Fruit fly (Drosophila melanogaster) whole organism, embryonic: ENCODE results near the gene ClpX.

Experiments
- ATbp ChIP-seq: fragments of 200-800 bp; sonication (Bioruptor generic); optimal IDR thresholded peaks from 2 replicates; lab custom pipeline; 2017; ENCODE audit warnings: missing biosample characterization, mild to moderate bottlenecking, missing genetic modification characterization, missing genetic modification reagents
- Adf1 ChIP-seq: fragments of 200-800 bp; sonication (Bioruptor generic); IDR thresholded peaks from 2 replicates; pipeline ENCODE4 v1.3.6; 2022; ENCODE audit warnings: missing biosample characterization, missing genetic modification characterization
- CG10147 ChIP-seq: fragments of 200-800 bp; sonication (Bioruptor generic); optimal IDR thresholded peaks from 2 replicates; lab custom pipeline; 2019; ENCODE audit warnings: missing biosample characterization, mild to moderate bottlenecking, missing genetic modification characterization, moderate library complexity
- CG10209 ChIP-seq: fragments of 200-800 bp; sonication (Bioruptor generic); optimal IDR thresholded peaks from 3 replicates; lab custom pipeline; 2017; ENCODE audit warnings: missing biosample characterization, mild to moderate bottlenecking, missing genetic modification characterization, missing genetic modification reagents
- CG1024 ChIP-seq: fragments of 200-800 bp; sonication (Bioruptor generic); IDR thresholded peaks from 2 replicates; pipeline ENCODE4 v1.3.6; 2022; ENCODE audit warnings: missing biosample characterization, missing genetic modification characterization
- CG11085 ChIP-seq: fragments of 200-800 bp; sonication (Bioruptor generic); IDR thresholded peaks from 2 replicates; pipeline ENCODE4 v1.3.6; 2022; ENCODE audit warnings: missing biosample characterization, missing genetic modification characterization
- CG11504 ChIP-seq: fragments of 200-800 bp; sonication (Bioruptor generic); optimal IDR thresholded peaks from 3 replicates; lab custom pipeline; 2019; ENCODE audit warnings: missing biosample characterization, mild to moderate bottlenecking, missing genetic modification characterization, moderate library complexity
- CG13894 ChIP-seq: fragments of 200-800 bp; sonication (Bioruptor generic); optimal IDR thresholded peaks from 3 replicates; lab custom pipeline; 2018; ENCODE audit warnings: missing biosample characterization, mild to moderate bottlenecking, missing genetic modification characterization, moderate library complexity
- CG14667 ChIP-seq: fragments of 200-800 bp; sonication (Bioruptor generic); IDR thresholded peaks from 2 replicates; pipeline ENCODE4 v1.3.6; 2022; ENCODE audit warnings: missing biosample characterization, missing genetic modification characterization
- CG15011 ChIP-seq: fragments of 200-800 bp; sonication (Bioruptor generic); optimal IDR thresholded peaks from 3 replicates; lab custom pipeline; 2018; ENCODE audit warnings: missing biosample characterization, mild to moderate bottlenecking, missing genetic modification characterization
- CG15073 ChIP-seq: fragments of 200-800 bp; sonication (Bioruptor generic); optimal IDR thresholded peaks from 2 replicates; lab custom pipeline; 2016; ENCODE audit warnings: missing biosample characterization, missing genetic modification characterization
- CG15479 ChIP-seq: fragments of 200-800 bp; sonication (Bioruptor generic); optimal IDR thresholded peaks from 3 replicates; lab custom pipeline; 2019; ENCODE audit warnings: missing biosample characterization, mild to moderate bottlenecking, missing genetic modification characterization, moderate library complexity
- CG15696 ChIP-seq: fragments of 200-800 bp; sonication (Bioruptor generic); optimal IDR thresholded peaks from 2 replicates; lab custom pipeline; 2019; ENCODE audit warnings: missing biosample characterization, mild to moderate bottlenecking, missing genetic modification characterization, moderate library complexity
- CG16779 ChIP-seq: fragments of 200-800 bp; sonication (Bioruptor generic); IDR thresholded peaks from 2 replicates; pipeline ENCODE4 v1.3.6; 2022; ENCODE audit warnings: missing biosample characterization, missing genetic modification characterization
- CG16863 ChIP-seq: fragments of 200-800 bp; sonication (Bioruptor generic); optimal IDR thresholded peaks from 3 replicates; lab custom pipeline; 2016; ENCODE audit warnings: missing biosample characterization, missing genetic modification characterization
- CG17829 ChIP-seq: fragments of 200-800 bp; optimal IDR thresholded peaks from 2 replicates; lab custom pipeline; 2019; ENCODE audit warnings: missing biosample characterization, mild to moderate bottlenecking, missing genetic modification characterization, moderate library complexity
- CG18476 ChIP-seq: fragments of 200-800 bp; sonication (Bioruptor generic); optimal IDR thresholded peaks from 2 replicates; lab custom pipeline; 2016; ENCODE audit warnings: missing biosample characterization, mild to moderate bottlenecking, missing genetic modification characterization
- CG3163 ChIP-seq: fragments of 200-800 bp; sonication (Bioruptor generic); optimal IDR thresholded peaks from 3 replicates; lab custom pipeline; 2016; ENCODE audit warnings: missing biosample characterization, missing genetic modification characterization
- CG3847 ChIP-seq: fragments of 200-800 bp; sonication (Bioruptor generic); IDR thresholded peaks from 2 replicates; pipeline ENCODE4 v1.3.6; 2022; ENCODE audit warnings: missing biosample characterization, missing genetic modification characterization
- CG4820 ChIP-seq: fragments of 200-800 bp; sonication (Bioruptor generic); optimal IDR thresholded peaks from 3 replicates; lab custom pipeline; 2016; ENCODE audit warnings: missing biosample characterization, missing genetic modification characterization
- CG6175 ChIP-seq: fragments of 200-800 bp; sonication (Bioruptor generic); IDR thresholded peaks from 3 replicates; pipeline ENCODE4 v1.3.6; 2022; ENCODE audit warnings: missing biosample characterization, missing genetic modification characterization
- CG6765 ChIP-seq: fragments of 200-800 bp; sonication (Bioruptor generic); optimal IDR thresholded peaks from 3 replicates; lab custom pipeline; 2017; ENCODE audit warnings: missing biosample characterization, mild to moderate bottlenecking, missing genetic modification characterization
- CG6791 ChIP-seq: fragments of 200-800 bp; sonication (Bioruptor generic); IDR thresholded peaks from 3 replicates; pipeline ENCODE4 v1.3.6; 2022; ENCODE audit warnings: missing biosample characterization, missing genetic modification characterization; ENCODE audit not compliant: partially characterized antibody
- CG6813 ChIP-seq: fragments of 200-800 bp; sonication (Bioruptor generic); optimal IDR thresholded peaks from 2 replicates; lab custom pipeline; 2017; ENCODE audit warnings: missing biosample characterization, missing genetic modification characterization, mild to moderate bottlenecking, moderate library complexity, missing genetic modification reagents
- CG8944 ChIP-seq: fragments of 200-800 bp; sonication (Bioruptor generic); optimal IDR thresholded peaks from 3 replicates; lab custom pipeline; 2016; ENCODE audit warnings: missing biosample characterization, missing genetic modification characterization
- CG9609 ChIP-seq: fragments of 200-800 bp; sonication (Bioruptor generic); optimal IDR thresholded peaks from 3 replicates; lab custom pipeline; 2016; ENCODE audit warnings: missing biosample characterization, missing genetic modification characterization
- Dek ChIP-seq: fragments of 200-800 bp; sonication (Bioruptor generic); optimal IDR thresholded peaks from 3 replicates; lab custom pipeline; 2019; ENCODE audit warnings: missing biosample characterization, mild to moderate bottlenecking, missing genetic modification characterization, moderate library complexity
- HLH54F ChIP-seq: fragments of 200-800 bp; sonication (Bioruptor generic); optimal IDR thresholded peaks from 3 replicates; lab custom pipeline; 2016; ENCODE audit warnings: missing biosample characterization, missing genetic modification characterization
- Jarid2 ChIP-seq: fragments of 200-800 bp; sonication (Bioruptor generic); optimal IDR thresholded peaks from 3 replicates; lab custom pipeline; 2017; ENCODE audit warnings: mild to moderate bottlenecking, missing biosample characterization, missing genetic modification reagents, missing genetic modification characterization
- NC2β ChIP-seq: fragments of 200-800 bp; sonication (Bioruptor generic); optimal IDR thresholded peaks from 2 replicates; lab custom pipeline; 2016; ENCODE audit warnings: missing biosample characterization, missing genetic modification characterization
- Oaz ChIP-seq: fragments of 200-800 bp; sonication (Bioruptor generic); IDR thresholded peaks from 2 replicates; pipeline ENCODE4 v1.3.6; 2022; ENCODE audit warnings: missing biosample characterization, missing genetic modification characterization
- Opbp ChIP-seq: fragments of 200-800 bp; sonication (Bioruptor generic); IDR thresholded peaks from 3 replicates; pipeline ENCODE4 v1.3.6; 2022; ENCODE audit warnings: missing biosample characterization, missing genetic modification characterization; ENCODE audit not compliant: partially characterized antibody
- cas ChIP-seq: fragments of 200-800 bp; sonication (Bioruptor generic); IDR thresholded peaks from 2 replicates; pipeline ENCODE4 v1.3.6; 2022; ENCODE audit warnings: missing biosample characterization, missing genetic modification characterization
- chinmo ChIP-seq: fragments of 200-800 bp; sonication (Bioruptor generic); IDR thresholded peaks from 4 replicates; pipeline ENCODE4 v1.3.6; 2022; ENCODE audit warnings: missing biosample characterization, missing genetic modification characterization; ENCODE audit not compliant: partially characterized antibody
- chn ChIP-seq: fragments of 200-800 bp; sonication (Bioruptor generic); optimal IDR thresholded peaks from 2 replicates; lab custom pipeline; 2016; ENCODE audit warnings: missing biosample characterization, missing genetic modification characterization
- dimm ChIP-seq: fragments of 200-800 bp; sonication (Bioruptor generic); IDR thresholded peaks from 2 replicates; pipeline ENCODE4 v1.3.6; 2022; ENCODE audit warnings: missing biosample characterization, missing genetic modification characterization
- dpn ChIP-seq, 2 experiments: fragments of 200-800 bp; sonication (Bioruptor generic); optimal IDR thresholded peaks; 3 replicates each; lab custom pipeline; 2016; ENCODE audit warnings: missing biosample characterization in 2 of 2, missing genetic modification characterization in 2 of 2
- emc ChIP-seq: fragments of 200-800 bp; sonication (Bioruptor generic); optimal IDR thresholded peaks from 2 replicates; lab custom pipeline; 2016; ENCODE audit warnings: missing biosample characterization, missing genetic modification characterization
- en ChIP-seq: fragments of 200-800 bp; sonication (Bioruptor generic); optimal IDR thresholded peaks from 2 replicates; lab custom pipeline; 2016; ENCODE audit warnings: missing biosample characterization, missing genetic modification characterization
- h ChIP-seq: fragments of >200 bp; optimal IDR thresholded peaks from 2 replicates; lab custom pipeline; 2017
- hth ChIP-seq: fragments of >200 bp; optimal IDR thresholded peaks from 2 replicates; lab custom pipeline; 2017; ENCODE audit warnings: inconsistent platforms
- mirr ChIP-seq: fragments of 200-800 bp; sonication (Bioruptor generic); optimal IDR thresholded peaks from 3 replicates; lab custom pipeline; 2018; ENCODE audit warnings: missing biosample characterization, mild to moderate bottlenecking, missing genetic modification characterization
- p53 ChIP-seq: fragments of 200-800 bp; sonication (Bioruptor generic); optimal IDR thresholded peaks from 2 replicates; lab custom pipeline; 2016; ENCODE audit warnings: missing biosample characterization, missing genetic modification characterization
- pita ChIP-seq: fragments of 200-800 bp; sonication (Bioruptor generic); optimal IDR thresholded peaks from 2 replicates; lab custom pipeline; 2017; ENCODE audit warnings: missing biosample characterization, mild to moderate bottlenecking, missing genetic modification characterization
- repo ChIP-seq: fragments of 200-800 bp; sonication (Bioruptor generic); optimal IDR thresholded peaks from 2 replicates; lab custom pipeline; 2016; ENCODE audit warnings: missing biosample characterization, missing genetic modification characterization
- sens-2 ChIP-seq: fragments of 200-800 bp; sonication (Bioruptor generic); IDR thresholded peaks from 2 replicates; pipeline ENCODE4 v1.3.6; 2022; ENCODE audit warnings: missing biosample characterization, missing genetic modification characterization
- tio ChIP-seq: fragments of 200-800 bp; sonication (Bioruptor generic); optimal IDR thresholded peaks from 2 replicates; lab custom pipeline; 2017; ENCODE audit warnings: missing biosample characterization, missing genetic modification characterization, inconsistent platforms
- toy ChIP-seq: fragments of 200-800 bp; sonication (Bioruptor generic); IDR thresholded peaks from 2 replicates; pipeline ENCODE4 v1.3.6; 2022; ENCODE audit warnings: missing biosample characterization, missing genetic modification characterization
- vvl ChIP-seq: fragments of 200-800 bp; sonication (Bioruptor generic); IDR thresholded peaks from 2 replicates; pipeline ENCODE4 v1.3.6; 2022; ENCODE audit warnings: missing biosample characterization, missing genetic modification characterization
- zfh2 ChIP-seq: fragments of 200-800 bp; sonication (Bioruptor generic); optimal IDR thresholded peaks from 2 replicates; lab custom pipeline; 2016; ENCODE audit warnings: missing biosample characterization, missing genetic modification characterization

Gene ClpX

dm6 chr3R:19863979-19864775, 39.3 kb downstream of the ClpX start, which contains the start of the genes CG4572 and CG4686 (continued):
- TF ChIP-seq tio (GFP tag; lab: Kevin White, UChicago) (peak; percentile 72), CG14667 (GFP tag; lab: Robert Waterston, UW) (peak; percentile 69), Opbp (GFP tag; lab: Robert Waterston, UW) (no peak), pita (GFP tag; lab: Kevin White, UChicago) (no peak), dimm (GFP tag; lab: Robert Waterston, UW) (no peak), toy (0 out of 2 replicates have a peak, but pooled peaks have one; percentile 5), CG16863 (GFP tag; lab: Kevin White, UChicago) (peak; percentile 72), vvl (GFP tag; lab: Robert Waterston, UW) (peak; percentile 71; the same call in 1 of the 2 replicates), zfh2 (GFP tag; lab: Kevin White, UChicago) (peak; percentile 82), ATbp (GFP tag; lab: Kevin White, UChicago) (peak; percentile 25), sens-2 (GFP tag; lab: Robert Waterston, UW) (peak; percentile 33; the same call in 1 of the 2 replicates), CG18476 (GFP tag; lab: Kevin White, UChicago) (peak; percentile 66), mirr (GFP tag; lab: Kevin White, UChicago) (no peak), chn (GFP tag; lab: Kevin White, UChicago) (peak; percentile 59), CG11504 (tag; lab: Kevin White, UChicago) (no peak), CG1024 (GFP tag; lab: Robert Waterston, UW) (no peak; the same call in 1 of the 2 replicates), p53 (GFP tag; lab: Kevin White, UChicago) (peak; percentile 43), en (GFP tag; lab: Kevin White, UChicago) (peak; percentile 44), h (lab: Kevin White, UChicago) (no peak), Dek (tag; lab: Kevin White, UChicago) (peak; percentile 72), CG15696 (tag; lab: Kevin White, UChicago) (peak; percentile 87), Jarid2 (GFP tag; lab: Kevin White, UChicago) (peak; percentile 37), CG15479 (GFP tag; lab: Kevin White, UChicago) (no peak), CG3847 (peak; percentile 74), CG15073 (GFP tag; lab: Kevin White, UChicago) (no peak), CG3163 (GFP tag; lab: Kevin White, UChicago) (peak; percentile 57), CG9609 (GFP tag; lab: Kevin White, UChicago) (peak; percentile 71), chinmo (no peak), CG6765 (GFP tag; lab: Kevin White, UChicago) (peak; percentile 42), CG11085 (peak; percentile 80), CG10209 (GFP tag; lab: Kevin White, UChicago) (peak; percentile 63), emc (GFP tag; lab: Kevin White, UChicago) (peak; percentile 37), Adf1 (peak; percentile 51; the same call in 1 of the 2 replicates), CG6791 (GFP tag; lab: Robert Waterston, UW) (no peak), dpn (GFP tag; optimal IDR thresholded peaks at IDR 0.05; lab: Kevin White, UChicago) (peak; percentile 78 to 80), CG16779 (GFP tag; lab: Robert Waterston, UW) (no peak), CG15011 (peak; percentile 40), CG6175 (GFP tag; lab: Robert Waterston, UW) (peak; percentile 44; the same call in 1 of the 3 replicates), CG4820 (peak; percentile 69), CG8944 (GFP tag; lab: Kevin White, UChicago) (peak; percentile 76), repo (GFP tag; lab: Kevin White, UChicago) (peak; percentile 67), Oaz (GFP tag; lab: Robert Waterston, UW) (peak; percentile 35; the same call in 1 of the 2 replicates), CG10147 (GFP tag; lab: Kevin White, UChicago) (peak; percentile 65), CG17829 (tag; lab: Kevin White, UChicago) (peak; percentile 92), CG13894 (tag; lab: Kevin White, UChicago) (peak; percentile 55), CG6813 (GFP tag; lab: Kevin White, UChicago) (peak; percentile 31), hth (lab: Kevin White, UChicago) (no peak), HLH54F (GFP tag; lab: Kevin White, UChicago) (peak; percentile 85), cas (peak; percentile 58; the same call in 1 of the 2 replicates), NC2β (GFP tag; lab: Kevin White, UChicago) (peak; percentile 67)
